Worm (Caenorhabditis elegans) whole organism, young adult: Measurements from ENCODE around the gene T27E4.7.

Experiments used
- B0336.3 ChIP-seq: fragments of 200-800 bp; sonication (Bioruptor generic); IDR thresholded peaks from 2 replicates; pipeline ENCODE4 v1.3.6; 2022; ENCODE audit warnings: missing genetic modification characterization, missing compliant biosample characterization
- F10E7.11 ChIP-seq: sonication (generic microtip); optimal IDR thresholded peaks from 2 replicates; lab custom pipeline; 2017; ENCODE audit warnings: mild to moderate bottlenecking, missing genetic modification characterization, moderate library complexity, missing compliant biosample characterization
- F23B12.7 ChIP-seq: sonication (generic microtip); optimal IDR thresholded peaks from 2 replicates; lab custom pipeline; 2017; ENCODE audit warnings: missing genetic modification characterization, mild to moderate bottlenecking, missing compliant biosample characterization, antibody characterized with exemption, moderate library complexity; ENCODE audit not compliant: insufficient read depth
- F33H1.4 ChIP-seq: fragments of 200-800 bp; sonication (Bioruptor generic); IDR thresholded peaks from 2 replicates; pipeline ENCODE4 v1.3.6; 2022; ENCODE audit warnings: missing genetic modification reagents, missing genetic modification characterization, missing compliant biosample characterization
- F49E8.2 ChIP-seq: sonication (generic microtip); optimal IDR thresholded peaks from 3 replicates; lab custom pipeline; 2017; ENCODE audit warnings: missing genetic modification characterization, mild to moderate bottlenecking, missing compliant biosample characterization, antibody characterized with exemption, moderate library complexity; ENCODE audit not compliant: insufficient read depth
- F55B11.4 ChIP-seq: sonication (generic microtip); optimal IDR thresholded peaks from 2 replicates; lab custom pipeline; 2016; ENCODE audit warnings: missing compliant biosample characterization, missing genetic modification characterization, borderline replicate concordance; ENCODE audit not compliant: insufficient read depth
- F57A8.1 ChIP-seq: fragments of 200-800 bp; sonication (Bioruptor generic); optimal IDR thresholded peaks from 2 replicates; lab custom pipeline; 2018; ENCODE audit warnings: mild to moderate bottlenecking, missing genetic modification characterization, moderate library complexity, missing compliant biosample characterization
- F57C9.4 ChIP-seq: sonication (generic microtip); optimal IDR thresholded peaks from 2 replicates; lab custom pipeline; 2017; ENCODE audit warnings: mild to moderate bottlenecking, missing genetic modification characterization, missing compliant biosample characterization
- K11D2.4 ChIP-seq: fragments of 200-800 bp; sonication (Bioruptor generic); IDR thresholded peaks from 2 replicates; pipeline ENCODE4 v1.3.6; 2022; ENCODE audit warnings: missing genetic modification reagents, missing genetic modification characterization, missing compliant biosample characterization
- T07F8.4 ChIP-seq: sonication (generic microtip); optimal IDR thresholded peaks from 2 replicates; lab custom pipeline; 2016; ENCODE audit warnings: mild to moderate bottlenecking, missing genetic modification characterization, moderate library complexity, missing compliant biosample characterization
- Y53G8AR.9 ChIP-seq: fragments of 200-800 bp; sonication (Bioruptor generic); conservative IDR thresholded peaks from 2 replicates; pipeline ENCODE4 v1.3.6; 2022; ENCODE audit warnings: missing genetic modification reagents, missing genetic modification characterization, missing compliant biosample characterization
- Y56A3A.18 ChIP-seq: fragments of 200-800 bp; sonication (Bioruptor generic); IDR thresholded peaks from 2 replicates; pipeline ENCODE4 v1.3.6; 2022; ENCODE audit warnings: missing genetic modification reagents, missing genetic modification characterization, missing compliant biosample characterization
- Y67H2A.10 ChIP-seq: fragments of 200-800 bp; sonication (Bioruptor generic); conservative IDR thresholded peaks from 2 replicates; pipeline ENCODE4 v1.3.6; 2022; ENCODE audit warnings: missing genetic modification reagents, missing genetic modification characterization, missing compliant biosample characterization
- bed-1 ChIP-seq: fragments of 200-800 bp; sonication (Bioruptor generic); IDR thresholded peaks from 2 replicates; pipeline ENCODE4 v1.3.6; 2022; ENCODE audit warnings: missing genetic modification reagents, missing genetic modification characterization, missing compliant biosample characterization
- ccch-3 ChIP-seq: fragments of 200-800 bp; sonication (Bioruptor generic); optimal IDR thresholded peaks from 2 replicates; lab custom pipeline; 2018; ENCODE audit warnings: mild to moderate bottlenecking, missing genetic modification characterization, missing compliant biosample characterization
- ceh-100 ChIP-seq: fragments of 200-800 bp; sonication (Bioruptor generic); IDR thresholded peaks from 2 replicates; pipeline ENCODE4 v1.3.6; 2022; ENCODE audit warnings: missing genetic modification reagents, missing genetic modification characterization, missing compliant biosample characterization
- ceh-58 ChIP-seq: fragments of 200-800 bp; sonication (Bioruptor generic); IDR thresholded peaks from 2 replicates; pipeline ENCODE4 v1.3.6; 2022; ENCODE audit warnings: missing genetic modification characterization, missing compliant biosample characterization
- ceh-79 ChIP-seq: sonication (generic microtip); optimal IDR thresholded peaks from 2 replicates; lab custom pipeline; 2017; ENCODE audit warnings: mild to moderate bottlenecking, missing genetic modification characterization, missing compliant biosample characterization
- chd-7 ChIP-seq: sonication (generic microtip); optimal IDR thresholded peaks from 2 replicates; lab custom pipeline; 2016; ENCODE audit warnings: mild to moderate bottlenecking, missing genetic modification characterization, moderate library complexity, missing compliant biosample characterization
- dox-1 ChIP-seq: fragments of 200-800 bp; sonication (Bioruptor generic); IDR thresholded peaks from 2 replicates; pipeline ENCODE4 v1.3.6; 2022; ENCODE audit warnings: missing genetic modification reagents, missing genetic modification characterization, missing compliant biosample characterization
- dpl-1 ChIP-seq: fragments of 150-350 bp; optimal IDR thresholded peaks from 2 replicates; lab custom pipeline; 2014; ENCODE audit warnings: missing biosample characterization, missing genetic modification reagents, missing genetic modification characterization
- efl-1 ChIP-seq: fragments of 150-350 bp; optimal IDR thresholded peaks from 2 replicates; lab custom pipeline; 2014; ENCODE audit warnings: missing biosample characterization, missing genetic modification reagents, missing genetic modification characterization
- him-1 ChIP-seq: sonication (generic microtip); optimal IDR thresholded peaks from 2 replicates; lab custom pipeline; 2016; ENCODE audit warnings: missing genotype, missing genetic modification reagents, missing genetic modification characterization, missing compliant biosample characterization
- hlh-26 ChIP-seq: fragments of 200-800 bp; sonication (Bioruptor generic); conservative IDR thresholded peaks from 2 replicates; pipeline ENCODE4 v1.3.6; 2022; ENCODE audit warnings: missing genetic modification reagents, missing genetic modification characterization, missing compliant biosample characterization
- hmg-20 ChIP-seq: fragments of 200-800 bp; sonication (Bioruptor generic); IDR thresholded peaks from 2 replicates; pipeline ENCODE4 v1.3.6; 2022; ENCODE audit warnings: missing genetic modification reagents, missing genetic modification characterization, missing compliant biosample characterization
- lsy-27 ChIP-seq: sonication (generic microtip); optimal IDR thresholded peaks from 2 replicates; lab custom pipeline; 2017; ENCODE audit warnings: missing genetic modification characterization, mild to moderate bottlenecking, missing compliant biosample characterization, antibody characterized with exemption, missing genotype, borderline replicate concordance; ENCODE audit not compliant: insufficient read depth
- madf-8 ChIP-seq: fragments of 200-800 bp; sonication (Bioruptor generic); conservative IDR thresholded peaks from 2 replicates; pipeline ENCODE4 v1.3.6; 2022; ENCODE audit warnings: missing genetic modification reagents, missing genetic modification characterization, missing compliant biosample characterization
- mes-4 ChIP-seq: sonication (generic microtip); optimal IDR thresholded peaks from 2 replicates; lab custom pipeline; 2016; ENCODE audit warnings: missing genotype, missing genetic modification characterization, missing compliant biosample characterization
- nhr-120 ChIP-seq: fragments of 200-800 bp; sonication (Bioruptor generic); IDR thresholded peaks from 2 replicates; pipeline ENCODE4 v1.3.6; 2022; ENCODE audit warnings: missing genetic modification characterization, missing compliant biosample characterization
- nhr-80 ChIP-seq: sonication (generic microtip); optimal IDR thresholded peaks from 2 replicates; lab custom pipeline; 2016; ENCODE audit warnings: missing genetic modification characterization, missing compliant biosample characterization
- rec-8 ChIP-seq, 2 experiments: sonication (generic microtip); optimal IDR thresholded peaks; 2 replicates each; lab custom pipeline; 2016; ENCODE audit warnings: mild to moderate bottlenecking in 2 of 2, missing genetic modification characterization in 2 of 2, missing genetic modification reagents in 2 of 2, missing genotype in 2 of 2, missing biosample characterization in 1 of 2, missing compliant biosample characterization in 1 of 2, moderate library complexity in 1 of 2
- sdz-38 ChIP-seq: sonication (generic microtip); optimal IDR thresholded peaks from 2 replicates; lab custom pipeline; 2016; ENCODE audit warnings: missing genotype, missing genetic modification characterization, missing compliant biosample characterization
- sea-2 ChIP-seq: fragments of 200-800 bp; sonication (Bioruptor generic); IDR thresholded peaks from 2 replicates; pipeline ENCODE4 v1.3.6; 2022; ENCODE audit warnings: missing genetic modification characterization, missing compliant biosample characterization
- sptf-2 ChIP-seq: fragments of 200-800 bp; sonication (Bioruptor generic); optimal IDR thresholded peaks from 2 replicates; lab custom pipeline; 2018; ENCODE audit warnings: mild to moderate bottlenecking, missing genetic modification characterization, missing compliant biosample characterization
- tbx-9 ChIP-seq: sonication (generic microtip); optimal IDR thresholded peaks from 2 replicates; lab custom pipeline; 2016; ENCODE audit warnings: borderline replicate concordance, missing genetic modification characterization, inconsistent platforms, missing compliant biosample characterization
- unc-130 ChIP-seq: sonication (generic microtip); optimal IDR thresholded peaks from 2 replicates; lab custom pipeline; 2016; ENCODE audit warnings: missing genetic modification reagents, missing genetic modification characterization, missing compliant biosample characterization
- zfh-2 ChIP-seq: fragments of 200-800 bp; sonication (Bioruptor generic); conservative IDR thresholded peaks from 2 replicates; pipeline ENCODE4 v1.3.6; 2022; ENCODE audit warnings: missing genetic modification reagents, missing genetic modification characterization, missing compliant biosample characterization
- zim-3 ChIP-seq: sonication (generic microtip); optimal IDR thresholded peaks from 2 replicates; lab custom pipeline; 2017; ENCODE audit warnings: mild to moderate bottlenecking, missing genetic modification characterization, moderate library complexity, missing compliant biosample characterization
- ztf-18 ChIP-seq: sonication (generic microtip); optimal IDR thresholded peaks from 2 replicates; lab custom pipeline; 2016; ENCODE audit warnings: missing genotype, mild to moderate bottlenecking, missing genetic modification characterization, missing compliant biosample characterization
- ztf-22 ChIP-seq: fragments of 200-800 bp; sonication (Bioruptor generic); optimal IDR thresholded peaks from 2 replicates; lab custom pipeline; 2018; ENCODE audit warnings: mild to moderate bottlenecking, missing genetic modification characterization, moderate library complexity, missing compliant biosample characterization
- ztf-25 ChIP-seq: fragments of 200-800 bp; sonication (Bioruptor generic); IDR thresholded peaks from 2 replicates; pipeline ENCODE4 v1.3.6; 2022; ENCODE audit warnings: missing genetic modification reagents, missing genetic modification characterization, missing compliant biosample characterization
- ztf-3 ChIP-seq: fragments of 200-800 bp; sonication (Bioruptor generic); optimal IDR thresholded peaks from 2 replicates; lab custom pipeline; 2018; ENCODE audit warnings: mild to moderate bottlenecking, missing genetic modification characterization, missing compliant biosample characterization

Gene T27E4.7

DNA sequence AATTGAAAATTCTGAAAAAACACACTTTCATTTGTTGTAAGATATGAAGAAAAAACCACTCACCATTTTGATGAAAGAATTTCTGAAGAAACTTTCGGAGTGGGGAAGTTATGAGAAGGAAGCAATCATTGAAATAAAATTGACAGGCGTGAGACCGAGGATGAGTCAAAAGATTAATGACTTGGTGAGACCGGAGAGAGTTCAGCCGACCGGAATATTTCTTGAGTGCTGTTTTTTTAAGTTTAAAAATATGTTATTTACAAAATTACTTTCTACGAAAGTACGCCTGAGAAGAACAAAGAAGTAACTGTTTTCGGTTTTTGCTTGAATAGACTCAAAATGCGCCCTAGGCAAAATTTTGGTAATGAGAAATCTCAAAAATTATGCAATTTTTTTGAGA, 19.9 kb downstream of the T27E4.7 start, which contains the start of gene C25E10.10:
Gene C25E10.10, minus strand, starts transcription at position 101 of the 400 bp plus-strand sequence.
- TF ChIP-seq ceh-58 (GFP tag; lab: Robert Waterston, UW) (no peak), zim-3 (tag; lab: Kevin White, UChicago) (no peak), nhr-120 (GFP tag; lab: Robert Waterston, UW) (no peak), madf-8 (no peak), hmg-20 (GFP tag; lab: Robert Waterston, UW) (no peak), rec-8 (tag; optimal IDR thresholded peaks at IDR 0.05; lab: Kevin White, UChicago) (no peak), sdz-38 (no peak), Y56A3A.18 (GFP tag; lab: Robert Waterston, UW) (no peak), unc-130 (GFP tag; lab: Kevin White, UChicago) (no peak), T07F8.4 (tag; lab: Kevin White, UChicago) (no peak), mes-4 (tag; lab: Kevin White, UChicago) (no peak), F33H1.4 (GFP tag; lab: Robert Waterston, UW) (no peak), Y53G8AR.9 (GFP tag; lab: Robert Waterston, UW) (no peak), dpl-1 (GFP tag; lab: Kevin White, UChicago) (no peak), dox-1 (GFP tag; lab: Robert Waterston, UW) (no peak), nhr-80 (tag; lab: Kevin White, UChicago) (no peak), F10E7.11 (tag; lab: Kevin White, UChicago) (no peak), ccch-3 (GFP tag; lab: Kevin White, UChicago) (no peak), ztf-25 (GFP tag; lab: Robert Waterston, UW) (no peak), ztf-3 (GFP tag; lab: Kevin White, UChicago) (no peak)

DNA sequence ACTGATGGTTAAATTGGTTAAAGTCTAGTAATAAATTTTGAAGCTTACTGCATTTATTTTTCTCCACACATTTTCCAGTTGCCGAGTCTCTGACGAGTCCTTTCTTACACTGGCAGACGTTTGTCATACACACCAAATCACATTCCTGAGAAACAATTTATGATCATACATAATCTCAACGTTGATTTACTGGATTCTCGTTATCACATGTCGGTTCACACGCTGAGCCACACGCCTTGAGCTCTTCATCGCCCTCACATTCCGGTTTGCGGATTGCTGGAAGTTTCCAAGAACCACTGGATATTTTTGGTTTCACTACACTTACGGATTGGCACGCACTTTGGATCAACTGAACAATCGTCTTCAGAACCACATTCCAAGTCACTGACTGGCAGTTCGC, 20.5 kb downstream of the T27E4.7 start:
- TF ChIP-seq F23B12.7 (tag; lab: Kevin White, UChicago): no peak
- no peak for TF ChIP-seq F10E7.11 (tag; lab: Kevin White, UChicago)
- TF ChIP-seq F57A8.1 (GFP tag; lab: Kevin White, UChicago): no peak
- no peak for TF ChIP-seq K11D2.4
- TF ChIP-seq him-1 (tag; lab: Kevin White, UChicago): no peak
- no peak for TF ChIP-seq sptf-2
- TF ChIP-seq F55B11.4 (tag; lab: Kevin White, UChicago): no peak
- no peak for TF ChIP-seq tbx-9

- TF ChIP-seq rec-8 (tag; optimal IDR thresholded peaks at IDR 0.05; lab: Kevin White, UChicago) (no peak), chd-7 (tag; lab: Kevin White, UChicago) (no peak), bed-1 (GFP tag; lab: Robert Waterston, UW) (no peak), ztf-22 (GFP tag; lab: Kevin White, UChicago) (no peak), ztf-3 (GFP tag; lab: Kevin White, UChicago) (no peak), Y67H2A.10 (no peak), sea-2 (GFP tag; lab: Robert Waterston, UW) (no peak), ceh-100 (GFP tag; lab: Robert Waterston, UW) (no peak), hlh-26 (GFP tag; lab: Robert Waterston, UW) (no peak), ztf-18 (tag; lab: Kevin White, UChicago) (no peak), hmg-20 (GFP tag; lab: Robert Waterston, UW) (no peak), zfh-2 (GFP tag; lab: Robert Waterston, UW) (no peak), F57C9.4 (tag; lab: Kevin White, UChicago) (no peak), F49E8.2 (tag; lab: Kevin White, UChicago) (no peak), lsy-27 (tag; lab: Kevin White, UChicago) (no peak), ceh-79 (no peak), B0336.3 (GFP tag; lab: Robert Waterston, UW) (no peak), efl-1 (GFP tag; lab: Kevin White, UChicago) (no peak)
- TF ChIP-seq, all 124 proteins: peak for 0
Observed at ce11 chrV:9054771-9055170, 21.4 kb downstream of the T27E4.7 start, which contains the start of gene swm-1. TSS of gene swm-1 (minus strand) at chrV:9054871.
